Worm (Caenorhabditis elegans): ENCODE data around the gene isw-1.
A peak's percentile ranks its signal among the peaks of the same experiment; 100 is the strongest.

Gene isw-1

ce11 chrIII:6711590-6711989, 1.7 kb upstream of the isw-1 start, which contains the start of gene F37A4.5:
F37A4.5 (plus strand) TSS chrIII:6711890.
- TF ChIP-seq sdc-2 (tag; optimal IDR thresholded peaks at IDR 0.05) (no peak), nfya-1 (tag; optimal IDR thresholded peaks at IDR 0.05) (no peak), ceh-22 (tag; optimal IDR thresholded peaks at IDR 0.05) (no peak), eyg-1 (tag; optimal IDR thresholded peaks at IDR 0.05) (no peak), sox-2 (GFP tag; IDR thresholded peaks at IDR 0.05) (no peak), zip-5 (tag; optimal IDR thresholded peaks at IDR 0.05) (no peak), elt-4 (tag; optimal IDR thresholded peaks at IDR 0.05) (no peak), dmd-4 (tag; optimal IDR thresholded peaks at IDR 0.05; ENCODE audit: borderline replicate concordance) (no peak), nhr-11 (tag; optimal IDR thresholded peaks at IDR 0.05) (no peak), che-1 (tag; optimal IDR thresholded peaks at IDR 0.05) (no peak), unc-3 (GFP tag; conservative IDR thresholded peaks at IDR 0.05) (no peak), unc-3 (tag; optimal IDR thresholded peaks at IDR 0.05) (no peak)

ce11 chrIII:6705515-6705914, 4.4 kb downstream of the isw-1 start, which contains the start of gene F37A4.6:
F37A4.6 (plus strand) TSS chrIII:6705815.
- TF ChIP-seq K09A11.1 (tag; optimal IDR thresholded peaks at IDR 0.05; ENCODE audit: insufficient read depth) (no peak), gmeb-2 (tag; optimal IDR thresholded peaks at IDR 0.05) (no peak), pag-3 (tag; optimal IDR thresholded peaks at IDR 0.05; ENCODE audit: borderline replicate concordance) (no peak), odd-2 (tag; optimal IDR thresholded peaks at IDR 0.05) (no peak), T23F11.4 (GFP tag; optimal IDR thresholded peaks at IDR 0.05) (no peak), che-1 (tag; optimal IDR thresholded peaks at IDR 0.05) (no peak), K02D7.2 (tag; optimal IDR thresholded peaks at IDR 0.05) (no peak), lim-6 (tag; optimal IDR thresholded peaks at IDR 0.05) (no peak), rnt-1 (tag; optimal IDR thresholded peaks at IDR 0.05) (no peak), ceh-24 (tag; optimal IDR thresholded peaks at IDR 0.05) (no peak), Y22D7AL.16 (tag; optimal IDR thresholded peaks at IDR 0.05) (no peak), pha-4 (tag; optimal IDR thresholded peaks at IDR 0.05) (no peak), pax-1 (tag; optimal IDR thresholded peaks at IDR 0.05) (no peak), ttx-3 (tag; optimal IDR thresholded peaks at IDR 0.05) (no peak)

ce11 chrIII:6695189-6695588, 14.7 kb downstream of the isw-1 start:
- TF ChIP-seq C08G9.2 (tag; optimal IDR thresholded peaks at IDR 0.05), result peak; percentile 4
- no peak for TF ChIP-seq mec-3 (tag; optimal IDR thresholded peaks at IDR 0.05; ENCODE audit: borderline replicate concordance)
- TF ChIP-seq nfya-1 (tag; optimal IDR thresholded peaks at IDR 0.05), result peak; percentile 12
- no peak for TF ChIP-seq ama-1 (optimal IDR thresholded peaks at IDR 0.05)
- peak; percentile 54 for TF ChIP-seq ceh-31 (tag; optimal IDR thresholded peaks at IDR 0.05)

- TF ChIP-seq K09A11.1 (tag; optimal IDR thresholded peaks at IDR 0.05; ENCODE audit: insufficient read depth), result no peak
- no peak for TF ChIP-seq syd-9 (tag; optimal IDR thresholded peaks at IDR 0.05)
- no peak for TF ChIP-seq madf-2 (tag; optimal IDR thresholded peaks at IDR 0.05)
- TF ChIP-seq rnt-1 (tag; optimal IDR thresholded peaks at IDR 0.05), result no peak
- no peak for TF ChIP-seq dmd-4 (tag; optimal IDR thresholded peaks at IDR 0.05; ENCODE audit: borderline replicate concordance)
- TF ChIP-seq ceh-48 (tag; optimal IDR thresholded peaks at IDR 0.05), result no peak
- no peak for TF ChIP-seq hlh-15 (tag; optimal IDR thresholded peaks at IDR 0.05)
- no peak for TF ChIP-seq pag-3 (tag; optimal IDR thresholded peaks at IDR 0.05; ENCODE audit: borderline replicate concordance)
- TF ChIP-seq elt-2 (tag; optimal IDR thresholded peaks at IDR 0.05), result no peak
Observed at ce11 chrIII:6693285-6693684, 16.6 kb downstream of the isw-1 start.

ce11 chrIII:6690490-6690889, 19.4 kb downstream of the isw-1 start:
- peak; percentile 8 for TF ChIP-seq unc-42 (tag; optimal IDR thresholded peaks at IDR 0.05)
- TF ChIP-seq ceh-19 (GFP tag; optimal IDR thresholded peaks at IDR 0.05), result no peak
